Fruit fly (Drosophila melanogaster) ovary, adult (tissue): ENCODE measurements around the gene GILT1.

Source experiments
- CG17801 ChIP-seq: fragments of 200-800 bp; optimal IDR thresholded peaks from 2 replicates; lab custom pipeline; 2019; ENCODE audit warnings: missing biosample characterization, mild to moderate bottlenecking, missing genetic modification characterization, moderate library complexity; ENCODE audit not compliant: partially characterized antibody

GILT1 gene

DNA sequence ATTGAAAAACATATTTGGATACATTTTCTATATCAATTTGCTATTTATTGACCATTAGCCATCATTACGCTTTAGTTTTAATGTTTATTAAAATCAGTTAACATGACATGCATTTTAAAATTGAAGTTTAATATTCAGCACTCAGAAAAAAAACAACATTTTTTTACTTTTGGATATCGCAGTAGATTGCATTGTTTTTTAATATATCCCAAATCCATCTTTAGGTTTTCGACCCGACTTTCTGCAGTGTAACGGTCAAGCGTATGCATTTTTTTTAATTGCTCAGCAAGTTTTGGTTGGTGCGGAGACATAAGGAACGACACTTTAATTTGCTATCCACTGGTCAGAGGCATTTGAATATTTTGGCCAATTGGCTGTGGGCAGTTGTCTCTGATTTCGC, 11.0 kb upstream of the GILT1 start:
- TF ChIP-seq CG17801: no peak

DNA sequence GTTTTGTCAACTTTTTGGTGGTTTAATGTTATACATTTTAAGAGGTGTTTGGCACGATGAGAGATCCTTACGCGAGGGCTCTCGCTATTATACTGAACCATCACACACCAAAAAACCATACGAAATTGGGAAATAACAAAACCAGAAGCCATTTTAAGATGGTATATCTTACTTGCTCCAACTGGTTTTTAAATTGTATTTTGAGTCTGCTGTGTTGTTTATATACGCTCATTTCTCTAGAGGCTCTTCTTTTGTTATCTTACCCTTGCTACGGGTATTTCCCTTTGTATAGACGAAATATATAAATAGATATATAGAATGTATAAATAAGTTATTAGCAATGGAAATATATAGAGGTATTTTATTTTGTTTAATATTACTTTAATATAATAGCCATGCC, 5.2 kb upstream of the GILT1 start, which contains the start of gene yellow-e2:
Gene yellow-e2, minus strand, starts transcription at position 101 of the 400 bp plus-strand sequence.
- TF ChIP-seq CG17801: no peak

DNA sequence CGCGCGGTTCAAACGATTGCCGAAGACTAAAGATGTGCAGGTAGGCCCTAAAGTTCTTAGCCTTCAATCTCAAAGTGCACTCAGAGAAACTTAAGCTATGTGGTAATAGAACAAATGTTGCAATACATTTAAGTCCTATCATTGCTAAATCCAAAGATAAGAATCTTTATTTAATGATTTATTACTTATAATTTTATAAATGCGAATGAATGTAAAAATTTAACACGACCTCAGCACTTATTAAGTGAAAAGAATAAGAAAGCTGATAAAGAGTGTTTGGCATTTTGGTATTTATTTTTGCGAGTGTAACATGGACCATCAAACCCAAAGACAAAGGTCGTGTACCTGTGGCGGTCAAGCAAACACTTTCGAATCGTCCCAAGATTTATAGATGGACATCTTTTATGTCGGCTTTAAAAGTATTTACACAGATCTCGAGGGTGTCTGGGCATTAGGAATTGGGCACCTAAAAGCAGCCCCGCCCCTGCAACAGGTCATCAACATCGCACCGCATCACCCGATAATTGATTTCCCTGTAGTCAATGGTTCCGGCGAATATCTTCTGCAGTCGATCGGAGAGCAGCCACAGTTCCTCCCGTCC, 3.3 kb upstream of the GILT1 start, which contains the start of gene yellow-e3:
Gene yellow-e3, minus strand, starts transcription at position 30 of the 601 bp plus-strand sequence.
- no peak for TF ChIP-seq CG17801

DNA sequence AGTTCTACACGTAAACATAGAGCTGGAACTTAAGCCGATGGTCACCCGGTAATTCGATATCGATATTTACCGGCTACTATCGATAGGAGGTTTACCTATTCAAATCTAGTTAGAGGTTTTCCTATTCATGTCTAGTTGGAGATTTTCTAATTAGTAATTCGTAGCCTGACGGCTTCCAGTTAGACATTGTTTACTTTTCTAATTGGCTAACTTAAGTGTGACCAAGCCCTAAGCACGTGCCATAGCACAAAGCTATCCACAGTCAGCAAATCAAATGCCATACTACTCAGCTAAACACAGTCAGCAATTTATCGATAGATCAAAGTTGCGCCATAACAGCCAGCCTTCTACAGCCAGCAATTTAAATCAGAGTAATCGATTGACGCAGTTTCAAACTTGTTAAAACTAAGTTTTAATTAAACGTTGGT, 1.4 kb upstream of the GILT1 start, which contains the start of gene Dpm3:
Gene Dpm3, minus strand, starts transcription at position 20 of the 428 bp plus-strand sequence.
- no peak for TF ChIP-seq CG17801

DNA sequence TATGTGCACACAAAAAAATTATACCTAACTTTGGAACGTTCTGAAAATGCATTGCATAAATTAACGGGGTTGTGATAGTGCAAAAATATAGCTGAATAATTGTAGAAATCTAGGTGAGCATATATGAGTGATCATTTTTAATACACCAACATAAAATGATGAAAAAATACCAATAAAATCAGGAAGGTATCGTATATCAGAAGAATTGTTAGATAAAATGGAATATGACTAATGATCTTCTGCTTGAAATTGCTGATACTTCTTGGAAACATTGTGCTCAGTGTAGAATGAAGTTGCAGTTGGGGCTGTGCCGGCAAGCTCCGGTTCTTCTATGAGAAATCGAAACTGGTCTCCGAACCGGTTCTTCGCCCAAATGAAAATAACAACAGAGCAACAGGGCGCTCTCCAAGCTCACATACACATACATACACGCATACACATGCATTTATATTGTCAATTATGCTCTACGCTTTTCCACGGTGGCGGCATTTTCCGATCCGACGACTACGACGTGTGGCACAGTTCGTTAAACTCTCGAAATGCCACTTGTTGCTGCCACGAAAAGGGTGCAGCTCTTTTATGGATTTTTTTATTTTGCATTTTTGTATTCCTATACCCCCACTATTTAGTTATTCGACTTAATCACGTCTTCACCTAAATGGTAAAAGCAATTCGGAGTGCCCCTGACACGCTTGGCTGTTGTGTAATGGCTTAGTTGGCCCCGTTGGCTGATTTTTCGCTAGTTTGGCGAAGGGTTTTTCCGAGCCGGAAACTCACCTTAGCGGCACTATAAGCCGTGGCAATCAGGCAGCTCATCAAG, 550 bp downstream of the GILT1 start:
- peak; percentile 91 for TF ChIP-seq CG17801

DNA sequence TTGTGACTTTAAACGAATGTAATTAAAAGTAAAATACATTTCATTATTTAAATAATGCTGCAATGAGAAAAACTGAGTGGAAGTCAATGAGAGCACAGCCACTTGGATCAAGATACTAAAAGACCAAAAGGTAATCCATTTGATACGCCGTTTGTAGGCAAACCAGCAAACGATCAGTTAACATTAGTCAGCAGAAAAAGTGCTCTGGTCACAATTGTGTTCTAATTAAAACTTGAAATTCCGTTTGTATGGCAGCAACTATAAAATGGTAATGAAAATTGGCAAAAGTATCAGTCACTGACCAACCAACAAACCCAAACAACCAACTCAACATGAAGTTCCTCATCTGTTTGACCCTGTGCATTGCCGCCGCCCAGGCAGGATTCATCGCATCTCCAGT, 4.1 kb downstream of the GILT1 start, which contains the start of gene CG14377:
Gene CG14377, plus strand, starts transcription at position 301 of the 400 bp plus-strand sequence.
- no peak for TF ChIP-seq CG17801

DNA sequence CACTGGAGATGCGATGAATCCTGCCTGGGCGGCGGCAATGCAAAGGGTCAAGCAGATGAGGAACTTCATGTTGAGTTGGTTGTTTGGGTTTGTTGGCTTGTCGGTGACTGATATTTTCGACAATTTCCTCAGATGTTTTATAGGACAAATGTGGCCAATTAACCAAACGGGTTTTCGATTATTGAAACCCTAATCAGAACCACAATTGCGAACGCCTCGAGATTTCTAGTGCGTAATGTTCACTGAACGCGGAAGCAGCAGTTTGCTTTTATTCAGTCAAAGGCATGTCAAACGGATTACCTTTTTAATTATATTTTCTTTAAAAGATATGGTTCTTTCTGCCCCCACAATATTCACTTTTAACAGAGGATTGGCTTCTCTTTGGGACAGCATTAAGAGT, 4.6 kb downstream of the GILT1 start, which contains the start of gene CG14374:
Gene CG14374, minus strand, starts transcription at position 101 of the 400 bp plus-strand sequence.
- TF ChIP-seq CG17801: no peak

DNA sequence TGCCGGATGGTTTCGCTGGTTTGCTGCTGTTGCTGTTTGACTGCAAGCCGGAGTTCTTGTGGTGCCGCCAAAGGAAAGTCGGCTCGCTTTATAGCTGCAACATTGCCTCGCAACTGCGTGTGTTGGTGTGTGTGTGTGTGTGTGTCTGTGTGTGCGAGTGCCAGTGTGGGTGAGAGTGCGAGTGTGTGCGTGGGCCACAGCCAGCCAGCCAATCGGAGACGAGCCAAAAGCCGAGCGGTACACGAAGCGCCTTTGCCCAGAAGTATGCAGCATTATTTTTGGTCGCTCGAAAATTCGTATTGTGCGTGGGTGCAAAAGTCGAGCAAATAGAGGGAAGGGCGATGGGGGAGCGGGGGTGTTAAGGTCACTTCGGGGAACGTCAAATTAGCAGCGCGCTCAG, 6.5 kb downstream of the GILT1 start, which contains the start of gene CCHa2:
Gene CCHa2, minus strand, starts transcription at position 65 of the 400 bp plus-strand sequence.
- TF ChIP-seq CG17801: no peak

DNA sequence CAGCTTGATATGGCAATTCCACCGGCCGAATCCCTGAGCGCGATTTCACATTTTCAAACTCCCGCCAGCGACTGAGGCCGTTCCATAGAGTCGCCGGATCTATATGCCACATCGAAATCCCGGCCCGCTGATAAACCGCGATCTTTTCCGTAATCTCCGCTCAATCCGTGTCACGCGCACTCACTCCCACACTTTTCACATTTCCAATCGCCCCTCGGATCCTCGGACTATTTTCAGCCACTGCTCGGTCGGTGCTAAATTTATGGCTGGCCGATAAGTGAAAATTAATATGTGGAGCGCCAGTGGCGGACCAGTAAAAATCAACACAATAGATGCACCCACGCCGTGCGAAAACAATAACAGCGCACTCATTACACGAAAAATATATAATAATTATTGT, 8.7 kb downstream of the GILT1 start:
- no peak for TF ChIP-seq CG17801

DNA sequence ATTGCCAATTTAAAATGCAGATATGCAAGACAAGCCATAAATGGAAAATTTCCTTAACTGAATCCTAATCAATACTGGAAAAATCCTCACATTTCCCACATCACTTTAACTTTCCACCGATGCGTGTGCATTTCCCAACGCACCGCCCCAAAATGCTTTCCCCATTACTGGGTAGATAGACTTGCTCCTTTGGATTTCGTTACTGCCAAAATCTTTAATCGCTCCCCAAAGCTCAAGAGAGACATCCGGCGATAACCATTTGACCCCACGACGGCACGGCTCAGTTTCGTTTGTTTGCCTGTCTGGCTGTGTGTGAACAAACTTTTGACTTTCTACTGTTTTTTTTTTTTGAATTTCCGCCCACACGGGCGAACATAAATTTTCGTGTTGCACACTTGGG, 11.2 kb downstream of the GILT1 start:
- TF ChIP-seq CG17801: no peak

DNA sequence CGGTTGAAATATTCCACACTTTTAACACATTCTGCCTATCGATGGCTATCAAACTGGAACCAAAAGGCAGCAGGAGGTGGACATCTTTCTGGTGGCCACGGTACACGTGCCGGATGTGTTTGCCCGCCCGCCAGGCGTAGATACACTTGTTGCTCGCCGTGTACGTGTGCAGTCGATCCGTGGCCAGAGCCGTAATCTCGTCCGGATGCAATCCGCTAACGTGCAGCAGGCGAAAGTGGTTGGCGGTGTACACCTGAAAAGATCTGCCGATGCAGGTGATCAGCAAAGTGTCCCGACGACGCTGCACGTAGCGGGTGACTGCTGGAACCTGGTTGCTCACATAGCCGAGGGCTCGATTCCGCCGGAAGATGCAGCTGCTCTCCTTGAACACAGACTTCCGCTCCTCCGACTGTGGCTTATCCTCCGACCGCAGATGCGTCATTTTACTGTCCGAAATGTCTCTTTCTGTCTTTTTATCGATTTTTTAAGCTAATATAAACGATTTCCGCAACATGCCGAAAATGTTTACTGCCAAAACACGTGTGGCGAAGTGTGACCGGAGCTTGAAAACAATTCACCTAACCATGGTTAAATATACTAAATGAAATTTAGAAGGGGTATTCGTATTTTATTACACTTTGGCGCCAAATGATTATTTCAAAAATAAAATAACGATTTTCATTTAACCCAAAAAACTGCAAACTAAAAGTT, 13.3 kb downstream of the GILT1 start, which contains the start of gene CG9799:
Gene CG9799, minus strand, starts transcription at position 550 of the 711 bp plus-strand sequence.
- TF ChIP-seq CG17801: no peak

DNA sequence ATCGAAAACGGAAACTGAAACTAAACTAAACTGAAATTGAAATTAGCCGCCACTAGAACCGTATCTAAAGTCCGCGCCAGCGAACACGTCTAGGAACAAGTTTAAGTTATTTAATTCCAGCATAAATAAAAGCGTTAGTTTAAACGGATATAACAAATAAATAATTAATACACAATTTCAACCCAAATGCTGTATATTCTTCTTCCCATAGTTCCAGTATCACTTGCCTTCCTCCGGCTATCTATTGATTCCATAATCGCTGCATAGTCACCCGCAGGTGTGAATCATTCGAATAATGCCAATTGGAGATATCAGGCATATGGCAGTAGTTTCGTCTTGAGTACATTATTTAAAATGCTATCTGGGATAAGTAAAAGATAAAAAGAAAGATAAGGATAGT, 16.6 kb downstream of the GILT1 start:
- TF ChIP-seq CG17801: no peak

DNA sequence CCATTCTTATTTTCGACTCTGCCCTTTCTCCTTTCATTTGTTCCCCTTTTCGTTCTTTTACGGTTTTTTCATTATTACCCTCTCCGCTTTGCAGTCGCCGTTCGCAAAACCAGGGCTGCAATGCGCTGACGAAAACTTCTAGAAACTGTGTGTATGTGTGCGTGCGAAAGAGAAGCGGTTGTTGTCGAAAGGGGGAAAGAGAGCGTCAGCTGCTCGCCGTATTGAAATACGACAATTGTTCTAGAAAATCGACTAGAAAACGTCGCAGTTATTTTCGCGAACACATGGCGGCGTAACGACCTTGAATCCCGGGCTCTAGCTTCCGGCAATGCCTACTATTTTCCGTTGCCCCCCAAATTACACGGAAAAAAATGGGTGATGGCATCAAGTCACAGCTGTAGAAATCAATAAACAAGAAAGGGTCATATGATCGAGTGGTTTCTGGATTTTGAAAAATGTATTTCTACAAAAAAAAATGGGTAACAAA, 19.0 kb downstream of the GILT1 start:
- TF ChIP-seq CG17801: peak; percentile 48

DNA sequence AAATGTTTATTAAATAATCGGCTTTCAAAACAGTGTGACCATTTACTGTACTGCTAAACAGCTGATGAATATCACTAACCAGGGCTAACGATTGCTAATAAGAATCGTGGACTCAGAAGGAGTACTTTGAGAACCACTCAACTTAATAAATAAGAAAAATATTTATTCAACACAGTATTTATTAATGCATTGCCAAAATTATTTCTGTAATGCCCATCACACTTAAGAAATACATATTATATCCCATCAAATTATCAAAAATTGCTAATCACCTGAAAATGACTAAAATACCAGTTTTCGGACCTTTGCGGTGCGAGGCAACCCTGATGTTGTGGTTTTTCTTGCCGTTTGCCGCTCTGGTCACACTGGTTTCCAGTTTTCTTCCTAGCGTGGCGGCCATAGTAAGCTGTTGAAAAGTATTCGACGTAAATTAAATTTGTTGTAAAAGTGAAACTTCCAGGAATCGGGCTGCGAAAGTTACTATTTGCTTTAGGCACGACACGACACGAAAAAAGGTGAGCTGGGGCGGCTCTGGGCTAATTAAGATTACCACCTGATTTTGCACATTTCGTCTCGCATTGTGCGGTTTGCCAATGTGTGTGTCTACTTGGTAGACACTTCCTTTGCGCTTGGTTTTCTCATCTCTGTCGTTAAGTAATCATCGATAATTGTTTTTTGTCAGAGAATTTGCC, 19.8 kb downstream of the GILT1 start, which contains the start of the genes mRpS21 and Droj2:
Gene mRpS21, minus strand, starts transcription at position 66 of the 692 bp plus-strand sequence.
Gene Droj2, plus strand, starts transcription at position 363 of the 692 bp plus-strand sequence.
- peak; percentile 27 for TF ChIP-seq CG17801

DNA sequence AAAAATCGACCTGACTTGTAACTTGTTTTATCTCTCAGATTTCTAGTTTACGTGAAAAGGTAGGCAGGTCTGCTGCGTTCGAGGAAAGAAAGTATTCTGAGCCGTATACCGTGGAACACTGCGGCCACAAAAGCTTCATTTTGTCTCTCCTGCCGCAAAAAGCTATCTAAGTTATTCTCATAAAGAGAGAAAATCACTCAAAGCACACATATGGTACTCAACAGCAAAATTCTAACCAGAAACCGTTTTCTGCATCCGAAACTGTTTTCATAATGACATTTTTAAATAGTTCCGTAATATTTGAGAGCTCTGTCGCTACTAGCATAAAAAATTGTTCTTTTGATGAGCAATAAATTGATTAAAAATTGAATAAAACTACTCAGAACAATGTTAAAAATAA, 22.0 kb downstream of the GILT1 start, which contains the start of the genes CG9813 and CG8870:
Gene CG9813, minus strand, starts transcription at position 101 of the 400 bp plus-strand sequence.
Gene CG8870, plus strand, starts transcription at position 168 of the 400 bp plus-strand sequence.
- TF ChIP-seq CG17801: no peak
